Worm (Caenorhabditis elegans) whole organism, young adult: ENCODE data around the gene Y110A2AL.5.
A peak's percentile ranks its signal among the peaks of the same experiment; 100 is the strongest.

Experiments
- B0336.3 ChIP-seq: fragments of 200-800 bp; sonication (Bioruptor generic); IDR thresholded peaks from 2 replicates; pipeline ENCODE4 v1.3.6; 2022; ENCODE audit warnings: missing genetic modification characterization, missing compliant biosample characterization
- F52B5.7 ChIP-seq: sonication (generic microtip); optimal IDR thresholded peaks from 2 replicates; lab custom pipeline; 2016; ENCODE audit warnings: mild to moderate bottlenecking, missing genetic modification characterization, missing compliant biosample characterization
- F55B11.4 ChIP-seq: sonication (generic microtip); optimal IDR thresholded peaks from 2 replicates; lab custom pipeline; 2016; ENCODE audit warnings: missing compliant biosample characterization, missing genetic modification characterization, borderline replicate concordance; ENCODE audit not compliant: insufficient read depth
- Y56A3A.18 ChIP-seq: fragments of 200-800 bp; sonication (Bioruptor generic); IDR thresholded peaks from 2 replicates; pipeline ENCODE4 v1.3.6; 2022; ENCODE audit warnings: missing genetic modification reagents, missing genetic modification characterization, missing compliant biosample characterization
- Y95B8A.8 ChIP-seq: fragments of 200-800 bp; sonication (Bioruptor generic); IDR thresholded peaks from 2 replicates; pipeline ENCODE4 v1.3.6; 2022; ENCODE audit warnings: missing genetic modification reagents, missing genetic modification characterization, missing compliant biosample characterization
- akir-1 ChIP-seq: fragments of 200-800 bp; sonication (Bioruptor generic); optimal IDR thresholded peaks from 2 replicates; lab custom pipeline; 2018; ENCODE audit warnings: mild to moderate bottlenecking, missing genetic modification characterization, moderate library complexity, missing compliant biosample characterization
- ama-1 ChIP-seq, 3 experiments: fragments of 150-350 bp in 1 of 3; sonication (generic microtip) in 2 of 3; optimal IDR thresholded peaks; 2 replicates each; lab custom pipeline; 2014 to 2018; ENCODE audit warnings: missing biosample characterization in 2 of 3, missing genetic modification characterization in 2 of 3, missing genetic modification reagents in 2 of 3
- attf-3 ChIP-seq: fragments of 200-800 bp; sonication (Bioruptor generic); conservative IDR thresholded peaks from 2 replicates; pipeline ENCODE4 v1.3.6; 2022; ENCODE audit warnings: missing genetic modification reagents, missing genetic modification characterization, missing compliant biosample characterization
- ceh-27 ChIP-seq: fragments of 200-800 bp; sonication (Bioruptor generic); optimal IDR thresholded peaks from 2 replicates; lab custom pipeline; 2018; ENCODE audit warnings: mild to moderate bottlenecking, missing genetic modification characterization, moderate library complexity, missing compliant biosample characterization
- ceh-79 ChIP-seq: sonication (generic microtip); optimal IDR thresholded peaks from 2 replicates; lab custom pipeline; 2017; ENCODE audit warnings: mild to moderate bottlenecking, missing genetic modification characterization, missing compliant biosample characterization
- ceh-91 ChIP-seq: fragments of 200-800 bp; sonication (Bioruptor generic); IDR thresholded peaks from 2 replicates; pipeline ENCODE4 v1.3.6; 2022; ENCODE audit warnings: missing genetic modification reagents, missing genetic modification characterization, missing compliant biosample characterization
- die-1 ChIP-seq: sonication (generic microtip); optimal IDR thresholded peaks from 2 replicates; lab custom pipeline; 2016; ENCODE audit warnings: missing genotype, mild to moderate bottlenecking, missing genetic modification characterization, missing compliant biosample characterization
- dox-1 ChIP-seq: fragments of 200-800 bp; sonication (Bioruptor generic); IDR thresholded peaks from 2 replicates; pipeline ENCODE4 v1.3.6; 2022; ENCODE audit warnings: missing genetic modification reagents, missing genetic modification characterization, missing compliant biosample characterization
- egrh-3 ChIP-seq: fragments of 200-800 bp; sonication (Bioruptor generic); IDR thresholded peaks from 2 replicates; pipeline ENCODE4 v1.3.6; 2022; ENCODE audit warnings: missing genetic modification reagents, missing genetic modification characterization, missing compliant biosample characterization
- gei-17 ChIP-seq: fragments of 200-800 bp; sonication (Bioruptor generic); optimal IDR thresholded peaks from 2 replicates; lab custom pipeline; 2018; ENCODE audit warnings: mild to moderate bottlenecking, missing genetic modification characterization, missing compliant biosample characterization
- hlh-12 ChIP-seq: sonication (generic microtip); optimal IDR thresholded peaks from 2 replicates; lab custom pipeline; 2016; ENCODE audit warnings: missing genetic modification characterization, missing compliant biosample characterization
- hlh-26 ChIP-seq: fragments of 200-800 bp; sonication (Bioruptor generic); conservative IDR thresholded peaks from 2 replicates; pipeline ENCODE4 v1.3.6; 2022; ENCODE audit warnings: missing genetic modification reagents, missing genetic modification characterization, missing compliant biosample characterization
- lsy-27 ChIP-seq: sonication (generic microtip); optimal IDR thresholded peaks from 2 replicates; lab custom pipeline; 2017; ENCODE audit warnings: missing genetic modification characterization, mild to moderate bottlenecking, missing compliant biosample characterization, antibody characterized with exemption, missing genotype, borderline replicate concordance; ENCODE audit not compliant: insufficient read depth
- madf-8 ChIP-seq: fragments of 200-800 bp; sonication (Bioruptor generic); conservative IDR thresholded peaks from 2 replicates; pipeline ENCODE4 v1.3.6; 2022; ENCODE audit warnings: missing genetic modification reagents, missing genetic modification characterization, missing compliant biosample characterization
- mcd-1 ChIP-seq: fragments of 200-800 bp; sonication (Bioruptor generic); IDR thresholded peaks from 2 replicates; pipeline ENCODE4 v1.3.6; 2022; ENCODE audit warnings: missing genetic modification reagents, missing genetic modification characterization, missing compliant biosample characterization
- nfya-1 ChIP-seq: sonication (generic microtip); optimal IDR thresholded peaks from 2 replicates; lab custom pipeline; 2017; ENCODE audit warnings: antibody characterized with exemption, missing compliant biosample characterization, missing genetic modification characterization, borderline replicate concordance; ENCODE audit not compliant: insufficient read depth
- nfya-2 ChIP-seq: fragments of 200-800 bp; sonication (Bioruptor generic); IDR thresholded peaks from 2 replicates; pipeline ENCODE4 v1.3.6; 2022; ENCODE audit warnings: missing genetic modification reagents, missing genetic modification characterization, missing compliant biosample characterization
- nhr-179 ChIP-seq: sonication (generic microtip); optimal IDR thresholded peaks from 2 replicates; lab custom pipeline; 2016; ENCODE audit warnings: mild to moderate bottlenecking, missing genetic modification characterization, missing compliant biosample characterization
- rcor-1 ChIP-seq: fragments of 200-800 bp; sonication (Bioruptor generic); IDR thresholded peaks from 2 replicates; pipeline ENCODE4 v1.3.6; 2022; ENCODE audit warnings: missing genetic modification reagents, missing genetic modification characterization, missing compliant biosample characterization
- rec-8 ChIP-seq, 2 experiments: sonication (generic microtip); optimal IDR thresholded peaks; 2 replicates each; lab custom pipeline; 2016; ENCODE audit warnings: mild to moderate bottlenecking in 2 of 2, missing genetic modification characterization in 2 of 2, missing genetic modification reagents in 2 of 2, missing genotype in 2 of 2, missing biosample characterization in 1 of 2, missing compliant biosample characterization in 1 of 2, moderate library complexity in 1 of 2
- repo-1 ChIP-seq: sonication (generic microtip); optimal IDR thresholded peaks from 2 replicates; lab custom pipeline; 2017; ENCODE audit warnings: mild to moderate bottlenecking, missing genetic modification characterization, missing compliant biosample characterization
- unc-130 ChIP-seq: sonication (generic microtip); optimal IDR thresholded peaks from 2 replicates; lab custom pipeline; 2016; ENCODE audit warnings: missing genetic modification reagents, missing genetic modification characterization, missing compliant biosample characterization
- xnd-1 ChIP-seq: sonication (generic microtip); optimal IDR thresholded peaks from 2 replicates; lab custom pipeline; 2016; ENCODE audit warnings: missing genotype, missing genetic modification reagents, missing genetic modification characterization, missing compliant biosample characterization
- zfh-2 ChIP-seq: fragments of 200-800 bp; sonication (Bioruptor generic); conservative IDR thresholded peaks from 2 replicates; pipeline ENCODE4 v1.3.6; 2022; ENCODE audit warnings: missing genetic modification reagents, missing genetic modification characterization, missing compliant biosample characterization
- ztf-18 ChIP-seq: sonication (generic microtip); optimal IDR thresholded peaks from 2 replicates; lab custom pipeline; 2016; ENCODE audit warnings: missing genotype, mild to moderate bottlenecking, missing genetic modification characterization, missing compliant biosample characterization
- ztf-3 ChIP-seq: fragments of 200-800 bp; sonication (Bioruptor generic); optimal IDR thresholded peaks from 2 replicates; lab custom pipeline; 2018; ENCODE audit warnings: mild to moderate bottlenecking, missing genetic modification characterization, missing compliant biosample characterization

Gene Y110A2AL.5

ce11 chrII:2822435-2822920, 41.9 kb upstream of the Y110A2AL.5 start, which contains the start of the genes fut-4 and K12H6.10:
fut-4 (minus strand) TSS chrII:2822535.
K12H6.10 (plus strand) TSS chrII:2822870.
- TF ChIP-seq ceh-27 (no peak), lsy-27 (no peak), Y95B8A.8 (GFP tag; lab: Robert Waterston, UW) (no peak), akir-1 (GFP tag; lab: Kevin White, UChicago) (no peak)

- no peak for TF ChIP-seq ztf-18 (tag; lab: Kevin White, UChicago)
- TF ChIP-seq nfya-1 (tag; lab: Kevin White, UChicago), result no peak
- no peak for TF ChIP-seq ceh-79 (tag; lab: Kevin White, UChicago)
- TF ChIP-seq ceh-91 (GFP tag; lab: Robert Waterston, UW), result no peak
- TF ChIP-seq xnd-1, result no peak
- no peak for TF ChIP-seq B0336.3 (GFP tag; lab: Robert Waterston, UW)
- no peak for TF ChIP-seq dox-1 (GFP tag; lab: Robert Waterston, UW)
- no peak for TF ChIP-seq ztf-3 (GFP tag; lab: Kevin White, UChicago)
- TF ChIP-seq rcor-1 (GFP tag; lab: Robert Waterston, UW), result no peak
- TF ChIP-seq F52B5.7, result no peak
- TF ChIP-seq rec-8 (tag; optimal IDR thresholded peaks at IDR 0.05; lab: Kevin White, UChicago), result no peak
- TF ChIP-seq ama-1 (optimal IDR thresholded peaks at IDR 0.05; lab: Kevin White, UChicago), result no peak
- no peak for TF ChIP-seq ama-1 (GFP tag; optimal IDR thresholded peaks at IDR 0.05; lab: Kevin White, UChicago)
- no peak for TF ChIP-seq die-1 (tag; lab: Kevin White, UChicago)
Observed at ce11 chrII:2824169-2824568, 40.2 kb upstream of the Y110A2AL.5 start, which contains the start of the genes K12H6.4 and K12H6.9. K12H6.4 (minus strand) TSS chrII:2824269. K12H6.9 (plus strand) TSS chrII:2824404.

ce11 chrII:2826073-2826472, 38.3 kb upstream of the Y110A2AL.5 start, which contains the start of gene K12H6.5:
K12H6.5 (minus strand) TSS chrII:2826173.
- TF ChIP-seq unc-130 (no peak), hlh-26 (GFP tag; lab: Robert Waterston, UW) (no peak), madf-8 (no peak), F55B11.4 (no peak), hlh-12 (tag; lab: Kevin White, UChicago) (no peak), nfya-2 (GFP tag; lab: Robert Waterston, UW) (no peak), gei-17 (GFP tag; lab: Kevin White, UChicago) (no peak)

- TF ChIP-seq mcd-1 (GFP tag; lab: Robert Waterston, UW) (0 out of 2 replicates have a peak, but pooled peaks have one; percentile 40), rec-8 (tag; optimal IDR thresholded peaks at IDR 0.05; lab: Kevin White, UChicago) (no peak), nhr-179 (tag; lab: Kevin White, UChicago) (no peak), B0336.3 (GFP tag; lab: Robert Waterston, UW) (0 out of 2 replicates have a peak, but pooled peaks have one; percentile 27), Y56A3A.18 (GFP tag; lab: Robert Waterston, UW) (no peak), attf-3 (GFP tag; lab: Robert Waterston, UW) (no peak), egrh-3 (GFP tag; lab: Robert Waterston, UW) (0 out of 2 replicates have a peak, but pooled peaks have one; percentile 37), repo-1 (peak; percentile 17), zfh-2 (peak; percentile 69)
- TF ChIP-seq, all 124 proteins: peak for 5
Observed at ce11 chrII:2827859-2828403, 36.4 kb upstream of the Y110A2AL.5 start, which contains the start of gene K12H6.8. K12H6.8 (plus strand) TSS chrII:2827896.
